Fruit fly (Drosophila melanogaster) whole organism, prepupa: Measurements from ENCODE around the gene CG31872.

Experiments used
- Blimp-1 ChIP-seq: fragments of 200-800 bp; sonication (Bioruptor generic); optimal IDR thresholded peaks from 3 replicates; lab custom pipeline; 2017; ENCODE audit warnings: missing biosample characterization, missing genetic modification characterization, mild to moderate bottlenecking, moderate library complexity, missing genetic modification reagents
- CG10669 ChIP-seq: fragments of 200-800 bp; sonication (Bioruptor generic); optimal IDR thresholded peaks from 3 replicates; lab custom pipeline; 2018; ENCODE audit warnings: missing biosample characterization, mild to moderate bottlenecking, missing genetic modification characterization, moderate library complexity
- CG11294 ChIP-seq: fragments of 200-800 bp; sonication (Bioruptor generic); IDR thresholded peaks from 2 replicates; pipeline ENCODE4 v1.3.6; 2022; ENCODE audit warnings: missing biosample characterization, missing genetic modification characterization
- CG11902 ChIP-seq: fragments of 200-800 bp; sonication (Bioruptor generic); optimal IDR thresholded peaks from 3 replicates; lab custom pipeline; 2016; ENCODE audit warnings: missing biosample characterization, missing genetic modification characterization
- CG15336 ChIP-seq: fragments of 200-800 bp; sonication (Bioruptor generic); IDR thresholded peaks from 2 replicates; pipeline ENCODE4 v1.3.6; 2022; ENCODE audit warnings: missing biosample characterization, missing genetic modification characterization
- CG1621 ChIP-seq: fragments of 200-800 bp; sonication (Bioruptor generic); optimal IDR thresholded peaks from 3 replicates; lab custom pipeline; 2018; ENCODE audit warnings: missing biosample characterization, mild to moderate bottlenecking, missing genetic modification characterization
- CG16779 ChIP-seq: fragments of 200-800 bp; sonication (Bioruptor generic); optimal IDR thresholded peaks from 3 replicates; lab custom pipeline; 2017; ENCODE audit warnings: missing biosample characterization, mild to moderate bottlenecking, missing genetic modification characterization
- CG32006 ChIP-seq: fragments of 200-800 bp; sonication (Bioruptor generic); optimal IDR thresholded peaks from 3 replicates; lab custom pipeline; 2017; ENCODE audit warnings: missing biosample characterization, mild to moderate bottlenecking, missing genetic modification characterization
- CG34406 ChIP-seq: fragments of 200-800 bp; sonication (Bioruptor generic); optimal IDR thresholded peaks from 3 replicates; lab custom pipeline; 2016; ENCODE audit warnings: missing biosample characterization, missing genetic modification characterization
- CG3919 ChIP-seq: fragments of 200-800 bp; sonication (Bioruptor generic); optimal IDR thresholded peaks from 3 replicates; lab custom pipeline; 2016; ENCODE audit warnings: missing biosample characterization, missing genetic modification characterization
- CG4318 ChIP-seq: fragments of 200-800 bp; sonication (Bioruptor generic); optimal IDR thresholded peaks from 3 replicates; lab custom pipeline; 2017; ENCODE audit warnings: missing biosample characterization, mild to moderate bottlenecking, missing genetic modification characterization
- CG6163 ChIP-seq: fragments of 200-800 bp; sonication (Bioruptor generic); IDR thresholded peaks from 3 replicates; pipeline ENCODE4 v1.3.6; 2022; ENCODE audit warnings: missing biosample characterization, missing genetic modification characterization
- CG6276 ChIP-seq: fragments of 200-800 bp; sonication (Bioruptor generic); optimal IDR thresholded peaks from 2 replicates; lab custom pipeline; 2017; ENCODE audit warnings: missing biosample characterization, mild to moderate bottlenecking, missing genetic modification characterization
- CG6792 ChIP-seq: fragments of 200-800 bp; sonication (Bioruptor generic); optimal IDR thresholded peaks from 3 replicates; lab custom pipeline; 2016; ENCODE audit warnings: missing biosample characterization, missing genetic modification characterization
- CG6808 ChIP-seq: fragments of 200-800 bp; sonication (Bioruptor generic); optimal IDR thresholded peaks from 3 replicates; lab custom pipeline; 2017; ENCODE audit warnings: missing biosample characterization, missing genetic modification characterization, mild to moderate bottlenecking, moderate library complexity, missing genetic modification reagents
- CG6854 ChIP-seq: fragments of 200-800 bp; sonication (Bioruptor generic); optimal IDR thresholded peaks from 2 replicates; lab custom pipeline; 2017; ENCODE audit warnings: missing biosample characterization, mild to moderate bottlenecking, missing genetic modification characterization
- CG8119 ChIP-seq: fragments of 200-800 bp; sonication (Bioruptor generic); IDR thresholded peaks from 3 replicates; pipeline ENCODE4 v1.3.6; 2022; ENCODE audit warnings: missing biosample characterization, missing genetic modification characterization
- CG8319 ChIP-seq: fragments of 200-800 bp; sonication (Bioruptor generic); optimal IDR thresholded peaks from 3 replicates; lab custom pipeline; 2016; ENCODE audit warnings: missing biosample characterization, missing genetic modification characterization
- CG8632 ChIP-seq: fragments of 200-800 bp; sonication (Bioruptor generic); optimal IDR thresholded peaks from 3 replicates; lab custom pipeline; 2016; ENCODE audit warnings: missing biosample characterization, missing genetic modification characterization
- CG9139 ChIP-seq: fragments of 200-800 bp; sonication (Bioruptor generic); optimal IDR thresholded peaks from 3 replicates; lab custom pipeline; 2017; ENCODE audit warnings: missing biosample characterization, mild to moderate bottlenecking, missing genetic modification characterization
- Eip78C ChIP-seq: fragments of 200-800 bp; sonication (Bioruptor generic); peaks from one replicate; lab custom pipeline; 2016; ENCODE audit warnings: missing biosample characterization, missing genetic modification characterization
- Eip93F ChIP-seq: fragments of 200-800 bp; sonication (Bioruptor generic); optimal IDR thresholded peaks from 2 replicates; lab custom pipeline; 2016; ENCODE audit warnings: missing biosample characterization, mild to moderate bottlenecking, missing genetic modification characterization
- Hr4 ChIP-seq: fragments of 200-800 bp; sonication (Bioruptor generic); optimal IDR thresholded peaks from 3 replicates; lab custom pipeline; 2016; ENCODE audit warnings: missing biosample characterization, missing genetic modification characterization
- Lpt ChIP-seq: fragments of 200-800 bp; sonication (Bioruptor generic); optimal IDR thresholded peaks from 3 replicates; lab custom pipeline; 2016; ENCODE audit warnings: missing biosample characterization, missing genetic modification characterization
- Met ChIP-seq: fragments of 200-800 bp; sonication (Bioruptor generic); optimal IDR thresholded peaks from 3 replicates; lab custom pipeline; 2016; ENCODE audit warnings: missing biosample characterization, missing genetic modification characterization
- OdsH ChIP-seq: fragments of 200-800 bp; sonication (Bioruptor generic); optimal IDR thresholded peaks from 3 replicates; lab custom pipeline; 2016; ENCODE audit warnings: missing biosample characterization, missing genetic modification characterization
- Smox ChIP-seq: fragments of 200-800 bp; sonication (Bioruptor generic); optimal IDR thresholded peaks from 3 replicates; lab custom pipeline; 2016; ENCODE audit warnings: missing biosample characterization, missing genetic modification characterization
- Sox102F ChIP-seq: fragments of 200-800 bp; sonication (Bioruptor generic); optimal IDR thresholded peaks from 2 replicates; lab custom pipeline; 2016; ENCODE audit warnings: missing biosample characterization, mild to moderate bottlenecking, missing genetic modification characterization
- achi ChIP-seq: fragments of 200-800 bp; sonication (Bioruptor generic); optimal IDR thresholded peaks from 3 replicates; lab custom pipeline; 2016; ENCODE audit warnings: missing biosample characterization, missing genetic modification characterization
- acj6 ChIP-seq: fragments of 200-800 bp; sonication (Bioruptor generic); optimal IDR thresholded peaks from 3 replicates; lab custom pipeline; 2016; ENCODE audit warnings: missing biosample characterization, missing genetic modification characterization
- dac ChIP-seq: fragments of 200-800 bp; sonication (Bioruptor generic); optimal IDR thresholded peaks from 2 replicates; lab custom pipeline; 2017; ENCODE audit warnings: missing biosample characterization, mild to moderate bottlenecking, missing genetic modification characterization
- fd85E ChIP-seq: fragments of 200-800 bp; sonication (Bioruptor generic); optimal IDR thresholded peaks from 3 replicates; lab custom pipeline; 2016; ENCODE audit warnings: missing biosample characterization, missing genetic modification characterization
- lz ChIP-seq: fragments of 200-800 bp; sonication (Bioruptor generic); optimal IDR thresholded peaks from 3 replicates; lab custom pipeline; 2016; ENCODE audit warnings: missing biosample characterization, missing genetic modification characterization
- salr ChIP-seq, 2 experiments: fragments of 200-800 bp; sonication (Bioruptor generic); optimal IDR thresholded peaks; 3 replicates each; lab custom pipeline; 2016 to 2018; ENCODE audit warnings: missing biosample characterization in 2 of 2, missing genetic modification characterization in 2 of 2, mild to moderate bottlenecking in 1 of 2
- spab ChIP-seq: fragments of 200-800 bp; sonication (Bioruptor generic); optimal IDR thresholded peaks from 2 replicates; lab custom pipeline; 2017; ENCODE audit warnings: missing biosample characterization, mild to moderate bottlenecking, missing genetic modification characterization, missing genetic modification reagents
- svp ChIP-seq: fragments of 200-800 bp; sonication (Bioruptor generic); peaks from one replicate; lab custom pipeline; 2016; ENCODE audit warnings: missing biosample characterization, missing genetic modification characterization

The CG31872 gene

dm6 chr2L:10676933-10677714 is 37.4 kb downstream of the CG31872 start, which contains the start of gene CG17104 (continued):
- peak; percentile 77 for TF ChIP-seq CG6276 (GFP tag; lab: Kevin White, UChicago)
- peak; percentile 71 for TF ChIP-seq achi (GFP tag; lab: Kevin White, UChicago)
- TF ChIP-seq OdsH (GFP tag; lab: Kevin White, UChicago), result peak; percentile 71
- peak; percentile 90 for TF ChIP-seq Blimp-1 (GFP tag; lab: Kevin White, UChicago)
- TF ChIP-seq salr (GFP tag; optimal IDR thresholded peaks at IDR 0.05; lab: Kevin White, UChicago), result peak in 1 of 2 experiments; percentile 48
- peak; percentile 68 for TF ChIP-seq Lpt (GFP tag; lab: Kevin White, UChicago)
- peak; percentile 61 for TF ChIP-seq acj6
- 0 out of 2 replicates have a peak, but pooled peaks have one; percentile 16 for TF ChIP-seq CG11294
- peak; percentile 39 for TF ChIP-seq dac (GFP tag; lab: Kevin White, UChicago)
- TF ChIP-seq CG6854 (GFP tag; lab: Kevin White, UChicago), result no peak
- TF ChIP-seq, all 60 proteins: peak for 52

- no peak for TF ChIP-seq CG6854 (GFP tag; lab: Kevin White, UChicago)
- no peak for TF ChIP-seq dac (GFP tag; lab: Kevin White, UChicago)
- TF ChIP-seq CG1621 (tag; lab: Kevin White, UChicago), result no peak
- TF ChIP-seq CG32006 (GFP tag; lab: Kevin White, UChicago), result peak; percentile 26
- TF ChIP-seq CG3919 (GFP tag; lab: Kevin White, UChicago), result no peak
- peak; percentile 4; the same call in 1 of the 2 replicates for TF ChIP-seq CG15336 (GFP tag; lab: Robert Waterston, UW)
These were observed 38.0 kb downstream of the CG31872 start for dm6 chr2L:10677715-10678088.

dm6 chr2L:10679568-10679967 is 39.8 kb downstream of the CG31872 start:
- TF ChIP-seq CG15336 (GFP tag; lab: Robert Waterston, UW) (0 out of 2 replicates have a peak, but pooled peaks have one; percentile 30), CG6163 (GFP tag; lab: Robert Waterston, UW) (0 out of 3 replicates have a peak, but pooled peaks have one; percentile 26), Sox102F (GFP tag; lab: Kevin White, UChicago) (no peak), svp (GFP tag; lab: Kevin White, UChicago) (peak; percentile 59), CG9139 (no peak), Eip78C (GFP tag; lab: Kevin White, UChicago) (peak; percentile 61), Met (GFP tag; lab: Kevin White, UChicago) (peak; percentile 5), Hr4 (GFP tag; lab: Kevin White, UChicago) (peak; percentile 35), CG32006 (GFP tag; lab: Kevin White, UChicago) (peak; percentile 16), CG8119 (GFP tag; lab: Robert Waterston, UW) (peak; percentile 31; the same call in 1 of the 3 replicates)

dm6 chr2L:10680584-10681080 is 40.9 kb downstream of the CG31872 start, which contains the start of gene CG17105:
CG17105 (plus strand) TSS chr2L:10681030.
- no peak for TF ChIP-seq CG4318
- TF ChIP-seq CG32006 (GFP tag; lab: Kevin White, UChicago), result peak; percentile 29
- TF ChIP-seq CG3919 (GFP tag; lab: Kevin White, UChicago), result peak; percentile 26
- no peak for TF ChIP-seq CG10669
- no peak for TF ChIP-seq CG16779 (tag; lab: Kevin White, UChicago)
- no peak for TF ChIP-seq CG8319 (GFP tag; lab: Kevin White, UChicago)
- peak; percentile 48 for TF ChIP-seq Hr4 (GFP tag; lab: Kevin White, UChicago)
- TF ChIP-seq Eip78C (GFP tag; lab: Kevin White, UChicago), result peak; percentile 69
- no peak for TF ChIP-seq CG11902 (GFP tag; lab: Kevin White, UChicago)
- 0 out of 3 replicates have a peak, but pooled peaks have one; percentile 18 for TF ChIP-seq CG8119 (GFP tag; lab: Robert Waterston, UW)
- peak; percentile 0 for TF ChIP-seq acj6
- TF ChIP-seq lz (GFP tag; lab: Kevin White, UChicago), result no peak
- peak; percentile 61 for TF ChIP-seq CG15336 (GFP tag; lab: Robert Waterston, UW)
- no peak for TF ChIP-seq fd85E

- TF ChIP-seq spab (GFP tag; lab: Kevin White, UChicago), result no peak
- TF ChIP-seq CG11902 (GFP tag; lab: Kevin White, UChicago), result no peak
- TF ChIP-seq achi (GFP tag; lab: Kevin White, UChicago), result no peak
- no peak for TF ChIP-seq CG6792 (GFP tag; lab: Kevin White, UChicago)
- TF ChIP-seq CG15336 (GFP tag; lab: Robert Waterston, UW), result no peak
- TF ChIP-seq Smox, result no peak
- TF ChIP-seq CG34406, result no peak
- no peak for TF ChIP-seq CG16779 (tag; lab: Kevin White, UChicago)
- TF ChIP-seq Eip93F (GFP tag; lab: Kevin White, UChicago), result no peak
- TF ChIP-seq Eip78C (GFP tag; lab: Kevin White, UChicago), result no peak
- TF ChIP-seq CG8632 (GFP tag; lab: Kevin White, UChicago), result no peak
- no peak for TF ChIP-seq CG3919 (GFP tag; lab: Kevin White, UChicago)
- TF ChIP-seq CG6808 (GFP tag; lab: Kevin White, UChicago), result no peak
- TF ChIP-seq CG11294, result no peak
These were observed 41.9 kb downstream of the CG31872 start, which contains the start of gene CG17107 for dm6 chr2L:10681602-10682001. CG17107 (plus strand) TSS chr2L:10681902.
